Fruit fly (Drosophila melanogaster) S2 (cell line): ENCODE measurements around the gene Jhbp1.

Experiments used
- CG8478 ChIP-seq: fragments of >200 bp; optimal IDR thresholded peaks from 2 replicates; lab custom pipeline; 2018
- CTCF ChIP-seq, 2 experiments: fragments of >200 bp; optimal IDR thresholded peaks; 2 replicates each; lab custom pipeline; 2018

The Jhbp1 gene

dm6 chr3R:4970415-4971140, 5.3 kb downstream of the Jhbp1 start:
- TF ChIP-seq CTCF (optimal IDR thresholded peaks at IDR 0.05; lab: Kevin White, UChicago) (peak; percentile 100), CG8478 (lab: Kevin White, UChicago) (no peak)

- TF ChIP-seq CG8478 (lab: Kevin White, UChicago) (no peak), CTCF (optimal IDR thresholded peaks at IDR 0.05; lab: Kevin White, UChicago) (peak; percentile 55 to 66)
Observed at dm6 chr3R:4972961-4973595, 7.8 kb downstream of the Jhbp1 start.

dm6 chr3R:4973762-4974369, 8.6 kb downstream of the Jhbp1 start:
- no peak for TF ChIP-seq CTCF (optimal IDR thresholded peaks at IDR 0.05; lab: Kevin White, UChicago)
- no peak for TF ChIP-seq CG8478 (lab: Kevin White, UChicago)

dm6 chr3R:4974514-4975314, 9.5 kb downstream of the Jhbp1 start:
- TF ChIP-seq CTCF (optimal IDR thresholded peaks at IDR 0.05; lab: Kevin White, UChicago): no peak
- no peak for TF ChIP-seq CG8478 (lab: Kevin White, UChicago)

dm6 chr3R:4975315-4975777, 10.1 kb downstream of the Jhbp1 start:
- no peak for TF ChIP-seq CG8478 (lab: Kevin White, UChicago)
- TF ChIP-seq CTCF (optimal IDR thresholded peaks at IDR 0.05; lab: Kevin White, UChicago): no peak

dm6 chr3R:4975874-4976663, 10.8 kb downstream of the Jhbp1 start:
- no peak for TF ChIP-seq CG8478 (lab: Kevin White, UChicago)
- TF ChIP-seq CTCF (optimal IDR thresholded peaks at IDR 0.05; lab: Kevin White, UChicago): no peak

dm6 chr3R:4978256-4979021, 13.2 kb downstream of the Jhbp1 start:
- TF ChIP-seq CTCF (optimal IDR thresholded peaks at IDR 0.05; lab: Kevin White, UChicago): no peak
- TF ChIP-seq CG8478 (lab: Kevin White, UChicago): no peak

- no peak for TF ChIP-seq CG8478 (lab: Kevin White, UChicago)
- TF ChIP-seq CTCF (optimal IDR thresholded peaks at IDR 0.05; lab: Kevin White, UChicago): no peak
Observed at dm6 chr3R:4979143-4979728, 14.0 kb downstream of the Jhbp1 start.

- no peak for TF ChIP-seq CG8478 (lab: Kevin White, UChicago)
- no peak for TF ChIP-seq CTCF (optimal IDR thresholded peaks at IDR 0.05; lab: Kevin White, UChicago)
Observed at dm6 chr3R:4980069-4980797, 15.0 kb downstream of the Jhbp1 start.

dm6 chr3R:4981076-4981593, 15.9 kb downstream of the Jhbp1 start:
- TF ChIP-seq CTCF (optimal IDR thresholded peaks at IDR 0.05; lab: Kevin White, UChicago) (no peak), CG8478 (lab: Kevin White, UChicago) (no peak)

dm6 chr3R:4984132-4984531, 18.9 kb downstream of the Jhbp1 start, which contains the start of gene CG14662:
CG14662 (minus strand) TSS chr3R:4984232.
- TF ChIP-seq CG8478 (lab: Kevin White, UChicago) (no peak), CTCF (optimal IDR thresholded peaks at IDR 0.05; lab: Kevin White, UChicago) (no peak)

dm6 chr3R:4984688-4985087, 19.4 kb downstream of the Jhbp1 start:
- TF ChIP-seq CTCF (optimal IDR thresholded peaks at IDR 0.05; lab: Kevin White, UChicago): no peak
- TF ChIP-seq CG8478 (lab: Kevin White, UChicago): no peak
